Fruit fly (Drosophila melanogaster) whole organism, embryonic: Measurements from ENCODE around the gene CG6034.
A peak's percentile ranks its signal among the peaks of the same experiment; 100 is the strongest.

Experiments
- Adf1 ChIP-seq: fragments of 200-800 bp; sonication (Bioruptor generic); IDR thresholded peaks from 2 replicates; pipeline ENCODE4 v1.3.6; 2022; ENCODE audit warnings: missing biosample characterization, missing genetic modification characterization
- CG10321 ChIP-seq: fragments of 200-800 bp; sonication (Bioruptor generic); IDR thresholded peaks from 2 replicates; pipeline ENCODE4 v1.3.6; 2022; ENCODE audit warnings: missing biosample characterization, missing genetic modification characterization
- CG11093 ChIP-seq: fragments of 200-800 bp; sonication (Bioruptor generic); IDR thresholded peaks from 3 replicates; pipeline ENCODE4 v1.3.6; 2022; ENCODE audit warnings: missing biosample characterization, missing genetic modification characterization
- CG11695 ChIP-seq: fragments of 200-800 bp; sonication (Bioruptor generic); IDR thresholded peaks from 3 replicates; pipeline ENCODE4 v1.3.6; 2022; ENCODE audit warnings: missing biosample characterization, missing genetic modification characterization
- CG12071 ChIP-seq: fragments of 200-800 bp; sonication (Bioruptor generic); optimal IDR thresholded peaks from 3 replicates; lab custom pipeline; 2018; ENCODE audit warnings: missing biosample characterization, mild to moderate bottlenecking, missing genetic modification characterization
- CG12219 ChIP-seq: fragments of 200-800 bp; sonication (Bioruptor generic); optimal IDR thresholded peaks from 3 replicates; lab custom pipeline; 2018; ENCODE audit warnings: missing biosample characterization, mild to moderate bottlenecking, missing genetic modification characterization
- CG12942 ChIP-seq: fragments of 200-800 bp; sonication (Bioruptor generic); optimal IDR thresholded peaks from 3 replicates; lab custom pipeline; 2016; ENCODE audit warnings: missing biosample characterization, missing genetic modification characterization
- CG14965 ChIP-seq: fragments of 200-800 bp; sonication (Bioruptor generic); optimal IDR thresholded peaks from 2 replicates; lab custom pipeline; 2016; ENCODE audit warnings: missing biosample characterization, missing genetic modification characterization, borderline replicate concordance
- CG15696 ChIP-seq: fragments of 200-800 bp; sonication (Bioruptor generic); optimal IDR thresholded peaks from 2 replicates; lab custom pipeline; 2019; ENCODE audit warnings: missing biosample characterization, mild to moderate bottlenecking, missing genetic modification characterization, moderate library complexity
- CG1647 ChIP-seq: fragments of 200-800 bp; sonication (Bioruptor generic); optimal IDR thresholded peaks from 3 replicates; lab custom pipeline; 2016; ENCODE audit warnings: missing biosample characterization, missing genetic modification characterization
- CG17361 ChIP-seq: fragments of 200-800 bp; sonication (Bioruptor generic); IDR thresholded peaks from 3 replicates; pipeline ENCODE4 v1.3.6; 2022; ENCODE audit warnings: missing biosample characterization, missing genetic modification characterization
- CG17612 ChIP-seq: fragments of 200-800 bp; sonication (Bioruptor generic); IDR thresholded peaks from 2 replicates; pipeline ENCODE4 v1.3.6; 2022; ENCODE audit warnings: missing biosample characterization, missing genetic modification characterization
- CG18011 ChIP-seq: fragments of 200-800 bp; sonication (Bioruptor generic); optimal IDR thresholded peaks from 2 replicates; lab custom pipeline; 2017; ENCODE audit warnings: missing biosample characterization, missing genetic modification characterization, mild to moderate bottlenecking, moderate library complexity, missing genotype
- CG18599 ChIP-seq: fragments of 200-800 bp; sonication (Bioruptor generic); optimal IDR thresholded peaks from 3 replicates; lab custom pipeline; 2017; ENCODE audit warnings: missing biosample characterization, missing genetic modification characterization, mild to moderate bottlenecking, moderate library complexity, missing genetic modification reagents
- CG32767 ChIP-seq: fragments of 200-800 bp; sonication (Bioruptor generic); IDR thresholded peaks from 2 replicates; pipeline ENCODE4 v1.3.6; 2022; ENCODE audit warnings: missing biosample characterization, missing genetic modification characterization
- CG42726 ChIP-seq: fragments of 200-800 bp; sonication (Bioruptor generic); IDR thresholded peaks from 2 replicates; pipeline ENCODE4 v1.3.6; 2022; ENCODE audit warnings: missing biosample characterization, missing genetic modification characterization; ENCODE audit not compliant: partially characterized antibody
- CG4707 ChIP-seq: fragments of 200-800 bp; sonication (Bioruptor generic); optimal IDR thresholded peaks from 2 replicates; lab custom pipeline; 2018; ENCODE audit warnings: missing biosample characterization, mild to moderate bottlenecking, missing genetic modification characterization, moderate library complexity
- CG8388 ChIP-seq: fragments of 200-800 bp; sonication (Bioruptor generic); optimal IDR thresholded peaks from 2 replicates; lab custom pipeline; 2019; ENCODE audit warnings: missing biosample characterization, mild to moderate bottlenecking, missing genetic modification characterization, moderate library complexity
- CrebB ChIP-seq: fragments of 200-800 bp; sonication (Bioruptor generic); optimal IDR thresholded peaks from 3 replicates; lab custom pipeline; 2018; ENCODE audit warnings: missing biosample characterization, mild to moderate bottlenecking, missing genetic modification characterization
- Dip3 ChIP-seq: fragments of 200-800 bp; sonication (Bioruptor generic); optimal IDR thresholded peaks from 3 replicates; lab custom pipeline; 2016; ENCODE audit warnings: missing biosample characterization, missing genetic modification characterization
- Drgx ChIP-seq: fragments of 200-800 bp; sonication (Bioruptor generic); IDR thresholded peaks from 2 replicates; pipeline ENCODE4 v1.3.6; 2022; ENCODE audit warnings: missing biosample characterization, missing genetic modification characterization
- MBD-R2 ChIP-seq: fragments of 200-800 bp; sonication (Bioruptor generic); IDR thresholded peaks from 2 replicates; pipeline ENCODE4 v1.3.6; 2022; ENCODE audit warnings: missing biosample characterization, missing genetic modification characterization
- Meics ChIP-seq: fragments of 200-800 bp; sonication (Bioruptor generic); optimal IDR thresholded peaks from 2 replicates; lab custom pipeline; 2017; ENCODE audit warnings: missing biosample characterization, mild to moderate bottlenecking, missing genetic modification characterization
- Myb ChIP-seq: fragments of 200-800 bp; sonication (Bioruptor generic); optimal IDR thresholded peaks from 2 replicates; lab custom pipeline; 2016; ENCODE audit warnings: missing biosample characterization, missing genetic modification characterization
- Neu2 ChIP-seq: fragments of 200-800 bp; sonication (Bioruptor generic); optimal IDR thresholded peaks from 3 replicates; lab custom pipeline; 2016; ENCODE audit warnings: missing biosample characterization, missing genetic modification characterization, borderline replicate concordance
- Poxn ChIP-seq: fragments of 200-800 bp; sonication (Bioruptor generic); IDR thresholded peaks from 2 replicates; pipeline ENCODE4 v1.3.6; 2022; ENCODE audit warnings: missing biosample characterization, missing genetic modification characterization
- Rfx ChIP-seq: fragments of 200-800 bp; sonication (Bioruptor generic); IDR thresholded peaks from 2 replicates; pipeline ENCODE4 v1.3.6; 2022; ENCODE audit warnings: missing biosample characterization, missing genetic modification characterization
- Side ChIP-seq: fragments of 200-800 bp; sonication (Bioruptor generic); optimal IDR thresholded peaks from 2 replicates; lab custom pipeline; 2016; ENCODE audit warnings: missing biosample characterization, missing genetic modification characterization
- ato ChIP-seq: fragments of 200-800 bp; sonication (Bioruptor generic); IDR thresholded peaks from 2 replicates; pipeline ENCODE4 v1.3.6; 2022; ENCODE audit warnings: missing biosample characterization, missing genetic modification characterization; ENCODE audit not compliant: partially characterized antibody
- cg ChIP-seq: fragments of 200-800 bp; sonication (Bioruptor generic); optimal IDR thresholded peaks from 3 replicates; lab custom pipeline; 2019; ENCODE audit warnings: missing biosample characterization, mild to moderate bottlenecking, missing genetic modification characterization, moderate library complexity
- disco-r ChIP-seq: fragments of 200-800 bp; sonication (Bioruptor generic); optimal IDR thresholded peaks from 2 replicates; lab custom pipeline; 2016; ENCODE audit warnings: missing biosample characterization, missing genetic modification characterization
- exex ChIP-seq: fragments of 200-800 bp; sonication (Bioruptor generic); optimal IDR thresholded peaks from 4 replicates; lab custom pipeline; 2018; ENCODE audit warnings: missing biosample characterization, mild to moderate bottlenecking, missing genetic modification characterization, moderate library complexity
- gsb-n ChIP-seq: fragments of 200-800 bp; sonication (Bioruptor generic); optimal IDR thresholded peaks from 3 replicates; lab custom pipeline; 2018; ENCODE audit warnings: missing biosample characterization, mild to moderate bottlenecking, missing genetic modification characterization
- hth ChIP-seq: fragments of >200 bp; optimal IDR thresholded peaks from 2 replicates; lab custom pipeline; 2017; ENCODE audit warnings: inconsistent platforms
- insv ChIP-seq, 2 experiments: fragments of 200-800 bp; sonication (Bioruptor generic); optimal IDR thresholded peaks; 3 replicates each; lab custom pipeline; 2016 to 2018; ENCODE audit warnings: missing biosample characterization in 2 of 2, missing genetic modification characterization in 2 of 2
- kay ChIP-seq: fragments of 200-800 bp; sonication (Bioruptor generic); optimal IDR thresholded peaks from 2 replicates; lab custom pipeline; 2016; ENCODE audit warnings: missing biosample characterization, missing genetic modification characterization
- ken ChIP-seq: fragments of 200-800 bp; sonication (Bioruptor generic); IDR thresholded peaks from 3 replicates; pipeline ENCODE4 v1.3.6; 2022; ENCODE audit warnings: missing biosample characterization, missing genetic modification characterization
- kni ChIP-seq: fragments of 200-800 bp; sonication (Bioruptor generic); optimal IDR thresholded peaks from 3 replicates; lab custom pipeline; 2017; ENCODE audit warnings: mild to moderate bottlenecking, missing biosample characterization, missing genetic modification reagents, missing genetic modification characterization
- odd ChIP-seq: fragments of 200-800 bp; sonication (Bioruptor generic); optimal IDR thresholded peaks from 2 replicates; lab custom pipeline; 2017; ENCODE audit warnings: missing biosample characterization, mild to moderate bottlenecking, missing genetic modification characterization
- ro ChIP-seq: fragments of 200-800 bp; sonication (Bioruptor generic); IDR thresholded peaks from 2 replicates; pipeline ENCODE4 v1.3.6; 2022; ENCODE audit warnings: missing biosample characterization, missing genetic modification characterization
- scrt ChIP-seq: fragments of 200-800 bp; sonication (Bioruptor generic); optimal IDR thresholded peaks from 2 replicates; lab custom pipeline; 2018; ENCODE audit warnings: missing biosample characterization, mild to moderate bottlenecking, missing genetic modification characterization, moderate library complexity
- sd ChIP-seq: fragments of 200-800 bp; sonication (Bioruptor generic); optimal IDR thresholded peaks from 3 replicates; lab custom pipeline; 2018; ENCODE audit warnings: missing biosample characterization, mild to moderate bottlenecking, missing genetic modification characterization, moderate library complexity
- so ChIP-seq: fragments of 200-800 bp; sonication (Bioruptor generic); IDR thresholded peaks from 3 replicates; pipeline ENCODE4 v1.3.6; 2022; ENCODE audit warnings: missing biosample characterization, missing genetic modification characterization
- ssp ChIP-seq: fragments of 200-800 bp; sonication (Bioruptor generic); IDR thresholded peaks from 2 replicates; pipeline ENCODE4 v1.3.6; 2022; ENCODE audit warnings: missing biosample characterization, missing genetic modification characterization
- tgo ChIP-seq: fragments of 200-800 bp; sonication (Bioruptor generic); IDR thresholded peaks from 3 replicates; pipeline ENCODE4 v1.3.6; 2022; ENCODE audit warnings: missing biosample characterization, missing genetic modification characterization
- tx ChIP-seq: fragments of 200-800 bp; sonication (Bioruptor generic); optimal IDR thresholded peaks from 2 replicates; lab custom pipeline; 2016; ENCODE audit warnings: missing biosample characterization, missing genetic modification characterization
- zen2 ChIP-seq: fragments of 200-800 bp; sonication (Bioruptor generic); IDR thresholded peaks from 3 replicates; pipeline ENCODE4 v1.3.6; 2022; ENCODE audit warnings: missing biosample characterization, missing genetic modification characterization; ENCODE audit not compliant: partially characterized antibody
- zfh2 ChIP-seq: fragments of 200-800 bp; sonication (Bioruptor generic); optimal IDR thresholded peaks from 2 replicates; lab custom pipeline; 2016; ENCODE audit warnings: missing biosample characterization, missing genetic modification characterization

The CG6034 gene

dm6 chr3L:17757156-17758083, 10.8 kb upstream of the CG6034 start (continued):
- TF ChIP-seq CG18011 (GFP tag; lab: Kevin White, UChicago) (no peak), CG17361 (GFP tag; lab: Robert Waterston, UW) (peak; percentile 96), Rfx (no peak), kni (GFP tag; lab: Kevin White, UChicago) (peak; percentile 67), tgo (GFP tag; lab: Robert Waterston, UW) (peak; percentile 54), ato (GFP tag; lab: Robert Waterston, UW) (no peak), Side (GFP tag; lab: Kevin White, UChicago) (peak; percentile 52), Myb (GFP tag; lab: Kevin White, UChicago) (no peak), tx (GFP tag; lab: Kevin White, UChicago) (peak; percentile 22), so (GFP tag; lab: Robert Waterston, UW) (peak; percentile 40; the same call in 2 of the 3 replicates), exex (tag; lab: Kevin White, UChicago) (peak; percentile 10), CG15696 (tag; lab: Kevin White, UChicago) (peak; percentile 91), CG12219 (GFP tag; lab: Kevin White, UChicago) (peak; percentile 72), odd (GFP tag; lab: Kevin White, UChicago) (peak; percentile 71), CG12071 (GFP tag; lab: Kevin White, UChicago) (no peak), sd (tag; lab: Kevin White, UChicago) (no peak), hth (no peak), gsb-n (tag; lab: Kevin White, UChicago) (peak; percentile 90), CG4707 (GFP tag; lab: Kevin White, UChicago) (peak; percentile 36), ro (GFP tag; lab: Robert Waterston, UW) (peak; percentile 68; the same call in 1 of the 2 replicates), CG32767 (GFP tag; lab: Robert Waterston, UW) (peak; percentile 58; the same call in 1 of the 2 replicates), Neu2 (GFP tag; lab: Kevin White, UChicago) (no peak), insv (GFP tag; optimal IDR thresholded peaks at IDR 0.05; lab: Kevin White, UChicago) (no peak), kay (GFP tag; lab: Kevin White, UChicago) (peak; percentile 35), CG11695 (GFP tag; lab: Robert Waterston, UW) (peak; percentile 59; the same call in 2 of the 3 replicates), CG10321 (no peak), disco-r (peak; percentile 38), CG17612 (GFP tag; lab: Robert Waterston, UW) (no peak), Meics (peak; percentile 29), zen2 (GFP tag; lab: Robert Waterston, UW) (no peak), ken (GFP tag; lab: Robert Waterston, UW) (peak; percentile 20; the same call in 1 of the 3 replicates), CrebB (no peak), scrt (GFP tag; lab: Kevin White, UChicago) (peak; percentile 14), cg (GFP tag; lab: Kevin White, UChicago) (no peak), Dip3 (GFP tag; lab: Kevin White, UChicago) (no peak), CG11093 (GFP tag; lab: Robert Waterston, UW) (peak; percentile 75), CG18599 (GFP tag; lab: Kevin White, UChicago) (peak; percentile 57), CG1647 (peak; percentile 24), zfh2 (no peak), CG42726 (GFP tag; lab: Robert Waterston, UW) (no peak), CG12942 (peak; percentile 35), Poxn (GFP tag; lab: Robert Waterston, UW) (no peak), Adf1 (no peak), ssp (GFP tag; lab: Robert Waterston, UW) (peak; percentile 38; the same call in 1 of the 2 replicates), CG8388 (peak; percentile 85), MBD-R2 (no peak), CG14965 (GFP tag; lab: Kevin White, UChicago) (no peak), Drgx (GFP tag; lab: Robert Waterston, UW) (peak; percentile 36; the same call in 1 of the 2 replicates)
